Worm (Caenorhabditis elegans): ENCODE results near the gene C50D2.2.

C50D2.2 gene

ce11 chrII:135166-135565, 26.2 kb downstream of the C50D2.2 start, which contains the start of gene K10B4.1:
K10B4.1 (plus strand) TSS chrII:135466.
- TF ChIP-seq ztf-4 (tag; optimal IDR thresholded peaks at IDR 0.05) (no peak), nhr-25 (tag; optimal IDR thresholded peaks at IDR 0.05) (no peak)

ce11 chrII:146933-147332, 38.0 kb downstream of the C50D2.2 start, which contains the start of gene T25D3.4:
T25D3.4 (plus strand) TSS chrII:147233.
- TF ChIP-seq egl-27 (tag; optimal IDR thresholded peaks at IDR 0.05) (no peak), nhr-12 (tag; optimal IDR thresholded peaks at IDR 0.05) (no peak), ztf-4 (tag; optimal IDR thresholded peaks at IDR 0.05) (no peak), nhr-77 (tag; optimal IDR thresholded peaks at IDR 0.05) (no peak), aly-2 (tag; optimal IDR thresholded peaks at IDR 0.05) (no peak), mab-5 (tag; optimal IDR thresholded peaks at IDR 0.05) (no peak), unc-55 (GFP tag; optimal IDR thresholded peaks at IDR 0.05) (peak; percentile 14)

DNA sequence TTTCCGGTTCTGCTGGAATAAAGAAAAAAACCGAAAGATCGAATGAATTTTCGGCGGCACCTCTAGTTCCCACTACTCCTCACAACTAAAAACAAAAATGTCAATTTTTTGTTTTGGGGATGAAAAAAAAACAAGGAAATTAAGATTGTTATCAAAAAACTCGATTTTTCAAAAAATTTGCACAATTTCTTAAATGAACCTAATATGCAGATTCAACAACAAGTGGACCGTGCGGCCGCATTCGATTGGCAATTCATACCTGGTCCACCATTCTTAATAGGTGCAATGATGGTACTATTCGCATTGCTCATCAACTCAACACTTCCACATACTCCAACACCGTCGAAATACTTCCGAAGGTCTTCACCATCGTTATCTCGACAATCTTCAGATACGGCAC, 42.5 kb downstream of the C50D2.2 start:
- TF ChIP-seq F13H6.1 (tag; optimal IDR thresholded peaks at IDR 0.05) (no peak), nhr-12 (tag; optimal IDR thresholded peaks at IDR 0.05) (no peak), lin-13 (GFP tag; optimal IDR thresholded peaks at IDR 0.05) (no peak), mab-5 (tag; optimal IDR thresholded peaks at IDR 0.05) (no peak), lin-11 (tag; optimal IDR thresholded peaks at IDR 0.05) (no peak), unc-39 (tag; optimal IDR thresholded peaks at IDR 0.05) (no peak), ztf-11 (tag; optimal IDR thresholded peaks at IDR 0.05) (no peak), nhr-25 (tag; optimal IDR thresholded peaks at IDR 0.05) (no peak)

ce11 chrII:152283-152682, 43.3 kb downstream of the C50D2.2 start, which contains the start of gene T25D3.3:
T25D3.3 (plus strand) TSS chrII:152583.
- TF ChIP-seq unc-62 (GFP tag; optimal IDR thresholded peaks at IDR 0.05) (no peak), aly-2 (tag; optimal IDR thresholded peaks at IDR 0.05) (no peak), dmd-4 (tag; optimal IDR thresholded peaks at IDR 0.05) (no peak), ama-1 (optimal IDR thresholded peaks at IDR 0.05) (no peak), nhr-25 (tag; optimal IDR thresholded peaks at IDR 0.05) (no peak), nhr-10 (tag; optimal IDR thresholded peaks at IDR 0.05) (no peak), skn-1 (tag; optimal IDR thresholded peaks at IDR 0.05) (no peak), ceh-82 (tag; optimal IDR thresholded peaks at IDR 0.05) (no peak), lin-13 (GFP tag; optimal IDR thresholded peaks at IDR 0.05) (no peak), ztf-4 (tag; optimal IDR thresholded peaks at IDR 0.05) (no peak), zag-1 (tag; optimal IDR thresholded peaks at IDR 0.05) (no peak), blmp-1 (tag; optimal IDR thresholded peaks at IDR 0.05; ENCODE audit: insufficient read depth) (no peak), alr-1 (tag; optimal IDR thresholded peaks at IDR 0.05) (no peak), Y55F3AM.14 (GFP tag; optimal IDR thresholded peaks at IDR 0.05) (no peak), lin-39 (tag; optimal IDR thresholded peaks at IDR 0.05) (no peak), sem-4 (tag; optimal IDR thresholded peaks at IDR 0.05) (no peak)

- TF ChIP-seq egl-27 (tag; optimal IDR thresholded peaks at IDR 0.05) (peak; percentile 92), dmd-4 (tag; optimal IDR thresholded peaks at IDR 0.05) (no peak), ztf-4 (tag; optimal IDR thresholded peaks at IDR 0.05) (peak; percentile 86), nhr-25 (tag; optimal IDR thresholded peaks at IDR 0.05) (peak; percentile 90), lin-13 (GFP tag; optimal IDR thresholded peaks at IDR 0.05) (peak; percentile 95), aly-2 (tag; optimal IDR thresholded peaks at IDR 0.05) (no peak), C34F6.9 (tag; optimal IDR thresholded peaks at IDR 0.05) (peak; percentile 95), ama-1 (optimal IDR thresholded peaks at IDR 0.05) (peak; percentile 57), sem-4 (tag; optimal IDR thresholded peaks at IDR 0.05) (peak; percentile 86), nhr-6 (tag; optimal IDR thresholded peaks at IDR 0.05) (peak; percentile 90), nhr-10 (tag; optimal IDR thresholded peaks at IDR 0.05) (peak; percentile 66), sma-3 (GFP tag; optimal IDR thresholded peaks at IDR 0.05) (peak; percentile 95), unc-39 (tag; optimal IDR thresholded peaks at IDR 0.05) (no peak), lin-39 (tag; optimal IDR thresholded peaks at IDR 0.05) (no peak), nhr-21 (tag; optimal IDR thresholded peaks at IDR 0.05) (peak; percentile 91), blmp-1 (tag; optimal IDR thresholded peaks at IDR 0.05; ENCODE audit: insufficient read depth) (peak; percentile 76), unc-62 (GFP tag; optimal IDR thresholded peaks at IDR 0.05) (peak; percentile 64), alr-1 (tag; optimal IDR thresholded peaks at IDR 0.05) (no peak), skn-1 (tag; optimal IDR thresholded peaks at IDR 0.05) (no peak), fos-1 (tag; optimal IDR thresholded peaks at IDR 0.05) (peak; percentile 78), elt-3 (tag; optimal IDR thresholded peaks at IDR 0.05) (no peak), Y55F3AM.14 (GFP tag; optimal IDR thresholded peaks at IDR 0.05) (peak; percentile 60), mbf-1 (tag; optimal IDR thresholded peaks at IDR 0.05) (no peak), F13H6.1 (tag; optimal IDR thresholded peaks at IDR 0.05) (peak; percentile 93), nhr-77 (tag; optimal IDR thresholded peaks at IDR 0.05) (peak; percentile 29), nhr-23 (tag; optimal IDR thresholded peaks at IDR 0.05) (no peak), elt-1 (tag; optimal IDR thresholded peaks at IDR 0.05) (no peak), unc-55 (GFP tag; optimal IDR thresholded peaks at IDR 0.05) (peak; percentile 98), mab-5 (tag; optimal IDR thresholded peaks at IDR 0.05) (peak; percentile 95), gmeb-1 (tag; optimal IDR thresholded peaks at IDR 0.05) (peak; percentile 97), crh-2 (tag; optimal IDR thresholded peaks at IDR 0.05) (peak; percentile 95), ceh-82 (tag; optimal IDR thresholded peaks at IDR 0.05) (peak; percentile 79), nhr-12 (tag; optimal IDR thresholded peaks at IDR 0.05) (no peak), lsy-2 (tag; optimal IDR thresholded peaks at IDR 0.05) (peak; percentile 90 to 95), nhr-237 (tag; optimal IDR thresholded peaks at IDR 0.05) (peak; percentile 52), snpc-4 (tag; optimal IDR thresholded peaks at IDR 0.05) (peak; percentile 81), lin-11 (tag; optimal IDR thresholded peaks at IDR 0.05) (peak; percentile 96), ztf-11 (tag; optimal IDR thresholded peaks at IDR 0.05) (no peak), zag-1 (tag; optimal IDR thresholded peaks at IDR 0.05) (peak; percentile 64), nhr-129 (tag; optimal IDR thresholded peaks at IDR 0.05) (peak; percentile 85), R02D3.7 (tag; optimal IDR thresholded peaks at IDR 0.05) (peak; percentile 73)
These were observed 46.9 kb downstream of the C50D2.2 start, which contains the start of gene mrpl-28 for ce11 chrII:155904-156303. mrpl-28 (minus strand) TSS chrII:156009.

Data from whole organism, L2 larva.